Worm (Caenorhabditis elegans) whole organism, young adult: ENCODE results near the gene pho-9.
A peak's percentile ranks its signal among the peaks of the same experiment; 100 is the strongest.

Source experiments
- Y79H2A.3 ChIP-seq: fragments of 200-800 bp; sonication (Bioruptor generic); conservative IDR thresholded peaks from 2 replicates; pipeline ENCODE4 v1.3.6; 2022; ENCODE audit warnings: missing genetic modification reagents, missing genetic modification characterization, missing compliant biosample characterization
- athp-1 ChIP-seq: sonication (generic microtip); optimal IDR thresholded peaks from 2 replicates; lab custom pipeline; 2017; ENCODE audit warnings: mild to moderate bottlenecking, missing genetic modification characterization, missing compliant biosample characterization
- cebp-1 ChIP-seq, 2 experiments: fragments of 200-800 bp in 1 of 2; sonication (Bioruptor generic) in 1 of 2; sonication (generic microtip) in 1 of 2; IDR thresholded peaks in 1 of 2; optimal IDR thresholded peaks in 1 of 2; 2 replicates each; pipeline versions ENCODE4 v1.3.6 to Lab custom; 2017 to 2022; ENCODE audit warnings: missing compliant biosample characterization in 2 of 2, missing genetic modification characterization in 2 of 2, mild to moderate bottlenecking in 1 of 2, missing genetic modification reagents in 1 of 2, moderate library complexity in 1 of 2
- ceh-58 ChIP-seq: fragments of 200-800 bp; sonication (Bioruptor generic); IDR thresholded peaks from 2 replicates; pipeline ENCODE4 v1.3.6; 2022; ENCODE audit warnings: missing genetic modification characterization, missing compliant biosample characterization
- die-1 ChIP-seq: sonication (generic microtip); optimal IDR thresholded peaks from 2 replicates; lab custom pipeline; 2016; ENCODE audit warnings: missing genotype, mild to moderate bottlenecking, missing genetic modification characterization, missing compliant biosample characterization
- dpl-1 ChIP-seq: fragments of 150-350 bp; optimal IDR thresholded peaks from 2 replicates; lab custom pipeline; 2014; ENCODE audit warnings: missing biosample characterization, missing genetic modification reagents, missing genetic modification characterization
- ekl-4 ChIP-seq: fragments of 200-800 bp; sonication (Bioruptor generic); IDR thresholded peaks from 2 replicates; pipeline ENCODE4 v1.3.6; 2022; ENCODE audit warnings: missing genetic modification reagents, missing genetic modification characterization, missing compliant biosample characterization
- hmg-20 ChIP-seq: fragments of 200-800 bp; sonication (Bioruptor generic); IDR thresholded peaks from 2 replicates; pipeline ENCODE4 v1.3.6; 2022; ENCODE audit warnings: missing genetic modification reagents, missing genetic modification characterization, missing compliant biosample characterization
- madf-10 ChIP-seq: sonication (generic microtip); optimal IDR thresholded peaks from 2 replicates; lab custom pipeline; 2016; ENCODE audit warnings: mild to moderate bottlenecking, missing genetic modification characterization, missing compliant biosample characterization
- mcd-1 ChIP-seq: fragments of 200-800 bp; sonication (Bioruptor generic); IDR thresholded peaks from 2 replicates; pipeline ENCODE4 v1.3.6; 2022; ENCODE audit warnings: missing genetic modification reagents, missing genetic modification characterization, missing compliant biosample characterization
- rcor-1 ChIP-seq: fragments of 200-800 bp; sonication (Bioruptor generic); IDR thresholded peaks from 2 replicates; pipeline ENCODE4 v1.3.6; 2022; ENCODE audit warnings: missing genetic modification reagents, missing genetic modification characterization, missing compliant biosample characterization
- unc-130 ChIP-seq: sonication (generic microtip); optimal IDR thresholded peaks from 2 replicates; lab custom pipeline; 2016; ENCODE audit warnings: missing genetic modification reagents, missing genetic modification characterization, missing compliant biosample characterization
- unc-62 ChIP-seq: fragments of 150-350 bp; optimal IDR thresholded peaks from 2 replicates; lab custom pipeline; 2014; ENCODE audit warnings: missing biosample characterization, missing genetic modification reagents, missing genetic modification characterization
- ztf-26 ChIP-seq: sonication (generic microtip); optimal IDR thresholded peaks from 2 replicates; lab custom pipeline; 2017; ENCODE audit warnings: missing genetic modification characterization, missing compliant biosample characterization

DNA sequence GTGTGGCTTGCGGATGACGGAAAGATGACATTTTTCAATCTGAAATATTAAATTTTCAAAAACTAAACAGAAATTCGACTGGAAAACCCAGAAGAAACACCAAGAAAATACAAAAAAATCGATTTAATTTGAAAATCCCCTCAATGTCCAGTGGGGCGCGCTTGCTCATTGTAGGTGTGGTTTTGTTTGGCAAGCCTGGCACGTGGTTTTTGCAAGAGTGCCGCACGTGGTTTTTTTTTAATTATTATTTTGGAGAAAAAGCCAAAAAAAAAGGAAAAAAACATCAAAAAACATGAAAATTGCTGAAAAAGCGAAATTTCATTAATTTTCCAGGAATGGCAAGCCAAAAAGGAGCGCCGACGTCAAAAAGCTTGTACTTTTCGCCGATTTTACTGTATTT lies 8.0 kb upstream of the pho-9 start, which contains the start of gene swsn-3:
- TF ChIP-seq Y79H2A.3 (GFP tag; lab: Robert Waterston, UW), result no peak
- no peak for TF ChIP-seq unc-62
- peak; percentile 68 for TF ChIP-seq unc-130 (GFP tag; lab: Kevin White, UChicago)
- TF ChIP-seq madf-10 (tag; lab: Kevin White, UChicago), result peak; percentile 13
- TF ChIP-seq cebp-1 (GFP tag; IDR thresholded peaks at IDR 0.05; lab: Robert Waterston, UW), result no peak
- TF ChIP-seq cebp-1 (tag; optimal IDR thresholded peaks at IDR 0.05; lab: Kevin White, UChicago), result peak; percentile 76
- TF ChIP-seq rcor-1 (GFP tag; lab: Robert Waterston, UW), result peak; percentile 86
- TF ChIP-seq mcd-1, result peak; percentile 97
- no peak for TF ChIP-seq die-1 (tag; lab: Kevin White, UChicago)
- TF ChIP-seq ceh-58 (GFP tag; lab: Robert Waterston, UW), result no peak
- 0 out of 2 replicates have a peak, but pooled peaks have one; percentile 40 for TF ChIP-seq hmg-20
- peak; percentile 65 for TF ChIP-seq dpl-1 (GFP tag; lab: Kevin White, UChicago)
- TF ChIP-seq athp-1 (tag; lab: Kevin White, UChicago), result peak; percentile 95
- TF ChIP-seq ekl-4 (GFP tag; lab: Robert Waterston, UW), result no peak; the same call in 1 of the 2 replicates
- peak; percentile 53 for TF ChIP-seq ztf-26 (tag; lab: Kevin White, UChicago)
